Worm (Caenorhabditis elegans) whole organism, L4 larva: ENCODE data around the gene srw-144.

Experiments
- F26F4.8 ChIP-seq: fragments of 200-800 bp; sonication (Bioruptor generic); conservative IDR thresholded peaks from 2 replicates; pipeline ENCODE4 v1.3.6; 2022; ENCODE audit warnings: missing genetic modification characterization, missing compliant biosample characterization
- F44E2.7 ChIP-seq: fragments of 200-800 bp; sonication (Bioruptor generic); IDR thresholded peaks from 2 replicates; pipeline ENCODE4 v2.1.2; 2022; ENCODE audit warnings: missing genetic modification characterization, missing compliant biosample characterization
- F49E8.2 ChIP-seq: sonication (generic microtip); optimal IDR thresholded peaks from 2 replicates; lab custom pipeline; 2016; ENCODE audit warnings: missing compliant biosample characterization, mild to moderate bottlenecking, missing genetic modification characterization, borderline replicate concordance
- aha-1 ChIP-seq: fragments of 150-350 bp; peaks from one replicate; lab custom pipeline; 2014; ENCODE audit warnings: missing biosample characterization, missing genetic modification characterization
- aly-2 ChIP-seq: sonication (generic microtip); optimal IDR thresholded peaks from 2 replicates; lab custom pipeline; 2018; ENCODE audit warnings: missing biosample characterization, missing genetic modification characterization
- ama-1 ChIP-seq: fragments of 150-350 bp; optimal IDR thresholded peaks from 2 replicates; lab custom pipeline; 2014; ENCODE audit warnings: inconsistent platforms, mixed read lengths
- ceh-82 ChIP-seq: sonication (generic microtip); optimal IDR thresholded peaks from 2 replicates; lab custom pipeline; 2017; ENCODE audit warnings: missing biosample characterization, missing genetic modification characterization
- cey-2 ChIP-seq: sonication (generic microtip); optimal IDR thresholded peaks from 3 replicates; lab custom pipeline; 2017; ENCODE audit warnings: missing genetic modification characterization, mild to moderate bottlenecking, missing compliant biosample characterization, antibody characterized with exemption, borderline replicate concordance; ENCODE audit not compliant: insufficient read depth
- ctbp-1 ChIP-seq: fragments of 200-800 bp; sonication (Bioruptor generic); IDR thresholded peaks from 2 replicates; pipeline ENCODE4 v1.3.6; 2022; ENCODE audit warnings: missing genetic modification reagents, missing genetic modification characterization, missing compliant biosample characterization
- daf-16 ChIP-seq, 3 experiments: sonication (generic microtip); optimal IDR thresholded peaks; 2 replicates each; lab custom pipeline; 2016 to 2017; ENCODE audit warnings: missing genetic modification characterization in 3 of 3, missing genetic modification reagents in 3 of 3, mild to moderate bottlenecking in 2 of 3, missing compliant biosample characterization in 2 of 3, missing biosample characterization in 1 of 3, moderate library complexity in 1 of 3
- dmd-8 ChIP-seq: fragments of 200-800 bp; sonication (Bioruptor generic); IDR thresholded peaks from 2 replicates; pipeline ENCODE4 v1.3.6; 2022; ENCODE audit warnings: missing genetic modification characterization, missing compliant biosample characterization
- dmd-9 ChIP-seq: fragments of 200-800 bp; sonication (Bioruptor generic); IDR thresholded peaks from 2 replicates; pipeline ENCODE4 v1.3.6; 2022; ENCODE audit warnings: missing genetic modification reagents, missing genetic modification characterization, missing compliant biosample characterization
- egl-43 ChIP-seq: fragments of 200-800 bp; sonication (Bioruptor generic); IDR thresholded peaks from 2 replicates; pipeline ENCODE4 v1.3.6; 2022; ENCODE audit warnings: missing genetic modification reagents, missing genetic modification characterization, missing compliant biosample characterization
- hif-1 ChIP-seq, 2 experiments: sonication (generic microtip); optimal IDR thresholded peaks; 2 replicates each; lab custom pipeline; 2016 to 2017; ENCODE audit warnings: missing compliant biosample characterization in 2 of 2, missing genetic modification characterization in 2 of 2, missing genetic modification reagents in 2 of 2, missing genotype in 2 of 2, mild to moderate bottlenecking in 1 of 2
- lin-1 ChIP-seq: fragments of 200-800 bp; sonication (Bioruptor generic); IDR thresholded peaks from 2 replicates; pipeline ENCODE4 v1.3.6; 2022; ENCODE audit warnings: missing genetic modification reagents, missing genetic modification characterization, missing compliant biosample characterization
- lin-13 ChIP-seq: fragments of 150-350 bp; optimal IDR thresholded peaks from 2 replicates; lab custom pipeline; 2014; ENCODE audit warnings: missing biosample characterization, missing genetic modification reagents, missing genetic modification characterization
- lin-29 ChIP-seq: fragments of 200-800 bp; sonication (Bioruptor generic); IDR thresholded peaks from 2 replicates; pipeline ENCODE4 v1.3.6; 2022; ENCODE audit warnings: missing genetic modification reagents, missing genetic modification characterization, missing compliant biosample characterization
- madf-5 ChIP-seq, 2 experiments: fragments of 200-800 bp; sonication (Bioruptor generic); IDR thresholded peaks; 2 replicates each; pipeline ENCODE4 v1.3.6; 2022; ENCODE audit warnings: missing compliant biosample characterization in 2 of 2, missing genetic modification characterization in 2 of 2
- madf-9 ChIP-seq: fragments of 200-800 bp; sonication (Bioruptor generic); conservative IDR thresholded peaks from 2 replicates; pipeline ENCODE4 v1.3.6; 2022; ENCODE audit warnings: missing genetic modification reagents, missing genetic modification characterization, missing compliant biosample characterization
- mdt-29 ChIP-seq: fragments of 200-800 bp; sonication (Bioruptor generic); IDR thresholded peaks from 2 replicates; pipeline ENCODE4 v1.3.6; 2022; ENCODE audit warnings: missing genetic modification reagents, missing genetic modification characterization, missing compliant biosample characterization
- mep-1 ChIP-seq: fragments of 150-350 bp; sonication (generic microtip); optimal IDR thresholded peaks from 3 replicates; lab custom pipeline; 2014; ENCODE audit warnings: missing biosample characterization, missing genetic modification characterization
- nhr-11 ChIP-seq: fragments of 150-350 bp; optimal IDR thresholded peaks from 2 replicates; lab custom pipeline; 2014; ENCODE audit warnings: missing biosample characterization, missing genetic modification characterization
- nhr-237 ChIP-seq: sonication (generic microtip); optimal IDR thresholded peaks from 2 replicates; lab custom pipeline; 2017; ENCODE audit warnings: missing biosample characterization, missing genetic modification characterization
- nhr-6 ChIP-seq: fragments of 150-350 bp; optimal IDR thresholded peaks from 2 replicates; lab custom pipeline; 2014; ENCODE audit warnings: missing biosample characterization, missing genetic modification characterization
- pha-4 ChIP-seq, 2 experiments: fragments of 150-350 bp in 1 of 2; fragments of 200-800 bp in 1 of 2; sonication (Bioruptor generic) in 1 of 2; IDR thresholded peaks in 1 of 2; optimal IDR thresholded peaks in 1 of 2; 2 replicates each; pipeline versions ENCODE4 v1.3.6 to Lab custom; 2014 to 2022; ENCODE audit warnings: missing genetic modification characterization in 2 of 2, missing genetic modification reagents in 2 of 2, missing biosample characterization in 1 of 2, missing compliant biosample characterization in 1 of 2
- php-3 ChIP-seq: fragments of 200-800 bp; sonication (Bioruptor generic); IDR thresholded peaks from 2 replicates; pipeline ENCODE4 v1.3.6; 2022; ENCODE audit warnings: missing genetic modification reagents, missing genetic modification characterization, missing compliant biosample characterization
- sdz-12 ChIP-seq: fragments of 200-800 bp; sonication (Bioruptor generic); optimal IDR thresholded peaks from 2 replicates; lab custom pipeline; 2018; ENCODE audit warnings: mild to moderate bottlenecking, missing genetic modification characterization, missing compliant biosample characterization
- unc-39 ChIP-seq: sonication (generic microtip); optimal IDR thresholded peaks from 2 replicates; lab custom pipeline; 2017; ENCODE audit warnings: missing biosample characterization, missing genetic modification characterization
- unc-62 ChIP-seq, 3 experiments: fragments of 150-350 bp in 1 of 3; sonication (generic microtip); optimal IDR thresholded peaks in 2 of 3; peaks in 1 of 3; 1 replicate in 1 of 3; 2 replicates in 2 of 3; lab custom pipeline; 2014 to 2017; ENCODE audit warnings: missing biosample characterization in 3 of 3, missing genetic modification characterization in 3 of 3, missing genetic modification reagents in 3 of 3, missing genotype in 1 of 3
- zfp-2 ChIP-seq: sonication (generic microtip); optimal IDR thresholded peaks from 2 replicates; lab custom pipeline; 2016; ENCODE audit warnings: mild to moderate bottlenecking, missing genetic modification characterization, missing compliant biosample characterization

Gene srw-144

DNA sequence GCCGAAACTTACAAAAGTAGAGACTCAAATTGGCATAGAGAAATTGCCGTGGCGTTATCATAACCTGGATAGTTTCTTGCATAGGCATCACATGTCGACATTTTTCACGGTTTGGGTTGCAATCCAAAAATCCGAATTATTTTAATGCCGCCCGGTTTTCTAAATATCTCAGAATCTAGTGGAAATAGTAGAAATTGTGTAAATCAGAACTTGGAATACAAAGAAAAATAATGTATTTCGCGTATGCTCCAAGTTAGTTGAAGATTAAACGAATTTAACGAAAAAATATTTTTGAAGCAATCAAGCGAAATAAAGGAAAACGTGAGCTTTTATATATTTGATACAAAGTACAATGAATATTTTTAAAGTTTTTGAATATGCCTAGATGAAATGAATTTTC, at the start of gene srw-144:
Gene srw-144 (minus strand): TSS at position 101 of the 400 bp plus-strand sequence.
- TF ChIP-seq ceh-82 (tag; lab: Kevin White, UChicago) (no peak), dmd-9 (no peak), zfp-2 (no peak), ama-1 (no peak)

- TF ChIP-seq unc-62 (GFP tag; optimal IDR thresholded peaks at IDR 0.05 in 1 of 2; lab: Kevin White, UChicago): peak in 1 of 2 experiments; percentile 41
- no peak for TF ChIP-seq unc-62 (tag; optimal IDR thresholded peaks at IDR 0.05; lab: Kevin White, UChicago)
- TF ChIP-seq hif-1 (tag; optimal IDR thresholded peaks at IDR 0.05; lab: Kevin White, UChicago): no peak
- TF ChIP-seq nhr-237 (tag; lab: Kevin White, UChicago): no peak
- TF ChIP-seq aha-1: no peak
- no peak for TF ChIP-seq egl-43 (GFP tag; lab: Robert Waterston, UW)
- TF ChIP-seq madf-5 (GFP tag; IDR thresholded peaks at IDR 0.05; lab: Robert Waterston, UW): no peak
- TF ChIP-seq, all 104 proteins: peak for 1
Observed at ce11 chrV:3010468-3010867, 49.7 kb upstream of the srw-144 start, which contains the start of gene srw-136. TSS of gene srw-136 (minus strand) at chrV:3010568.

ce11 chrV:3005964-3006363, 45.2 kb upstream of the srw-144 start, which contains the start of gene srw-112:
TSS of gene srw-112 (minus strand) at chrV:3006064.
- TF ChIP-seq aha-1 (peak; percentile 19), php-3 (GFP tag; lab: Robert Waterston, UW) (no peak)

ce11 chrV:2999736-3000135, 38.9 kb upstream of the srw-144 start, which contains the start of gene srw-119:
TSS of gene srw-119 (minus strand) at chrV:2999836.
- no peak for TF ChIP-seq sdz-12 (GFP tag; lab: Kevin White, UChicago)
- TF ChIP-seq madf-9: no peak
- TF ChIP-seq cey-2 (tag; lab: Kevin White, UChicago): no peak
- TF ChIP-seq lin-1 (GFP tag; lab: Robert Waterston, UW): no peak
- no peak for TF ChIP-seq daf-16 (GFP tag; optimal IDR thresholded peaks at IDR 0.05; lab: Kevin White, UChicago)
- no peak for TF ChIP-seq daf-16 (tag; optimal IDR thresholded peaks at IDR 0.05; lab: Kevin White, UChicago)
- no peak for TF ChIP-seq ctbp-1 (GFP tag; lab: Robert Waterston, UW)

ce11 chrV:2996105-2996504, 35.3 kb upstream of the srw-144 start, which contains the start of gene srw-120:
TSS of gene srw-120 (minus strand) at chrV:2996205.
- TF ChIP-seq ceh-82 (tag; lab: Kevin White, UChicago): no peak
- TF ChIP-seq F26F4.8 (GFP tag; lab: Robert Waterston, UW): no peak
- TF ChIP-seq madf-9: no peak
- TF ChIP-seq dmd-8 (GFP tag; lab: Robert Waterston, UW): no peak
- TF ChIP-seq mep-1 (tag; lab: Kevin White, UChicago): no peak
- TF ChIP-seq nhr-6 (tag; lab: Kevin White, UChicago): no peak
- no peak for TF ChIP-seq F44E2.7 (GFP tag; lab: Robert Waterston, UW)
- TF ChIP-seq aly-2: no peak
- TF ChIP-seq lin-29 (GFP tag; lab: Robert Waterston, UW): no peak
- TF ChIP-seq F49E8.2 (tag; lab: Kevin White, UChicago): no peak
- no peak for TF ChIP-seq nhr-11 (tag; lab: Kevin White, UChicago)

DNA sequence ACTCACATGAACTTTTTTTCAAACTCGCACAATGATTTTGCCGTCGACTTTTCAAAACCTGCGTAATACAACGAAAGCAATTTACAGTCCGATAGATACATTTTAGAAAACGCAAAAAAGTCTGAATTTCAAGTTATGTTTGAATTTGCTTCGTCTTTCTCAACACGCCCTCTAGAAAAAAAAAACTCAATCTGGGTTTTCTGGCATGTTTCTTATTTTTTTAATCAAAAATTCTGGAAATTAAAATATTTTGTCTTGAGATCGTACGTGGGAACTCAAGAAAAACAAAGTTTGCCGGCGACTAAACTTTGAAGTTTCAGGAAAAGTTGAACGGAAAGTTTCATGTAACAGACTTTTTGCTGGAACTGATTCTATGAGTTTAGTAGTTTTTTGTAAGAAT, 33.0 kb upstream of the srw-144 start, which contains the start of gene srw-115:
Gene srw-115 (minus strand): TSS at position 101 of the 400 bp plus-strand sequence.
- no peak for TF ChIP-seq lin-13 (GFP tag; lab: Kevin White, UChicago)
- TF ChIP-seq ama-1: no peak
- no peak for TF ChIP-seq php-3 (GFP tag; lab: Robert Waterston, UW)
- no peak for TF ChIP-seq lin-1 (GFP tag; lab: Robert Waterston, UW)
- no peak for TF ChIP-seq mdt-29
- no peak for TF ChIP-seq pha-4 (GFP tag; IDR thresholded peaks at IDR 0.05; lab: Robert Waterston, UW)
- no peak for TF ChIP-seq pha-4 (tag; optimal IDR thresholded peaks at IDR 0.05; lab: Kevin White, UChicago)
- TF ChIP-seq unc-39 (tag; lab: Kevin White, UChicago): no peak
